Worm (Caenorhabditis elegans) whole organism, young adult: ENCODE measurements around the gene H40L08.7.

Experiments
- B0019.2 ChIP-seq: fragments of 200-800 bp; sonication (Bioruptor generic); conservative IDR thresholded peaks from 2 replicates; pipeline ENCODE4 v1.3.6; 2022; ENCODE audit warnings: missing genetic modification reagents, missing genetic modification characterization, missing compliant biosample characterization
- B0336.3 ChIP-seq: fragments of 200-800 bp; sonication (Bioruptor generic); IDR thresholded peaks from 2 replicates; pipeline ENCODE4 v1.3.6; 2022; ENCODE audit warnings: missing genetic modification characterization, missing compliant biosample characterization
- C06A6.2 ChIP-seq: fragments of 200-800 bp; sonication (Bioruptor generic); conservative IDR thresholded peaks from 2 replicates; pipeline ENCODE4 v1.3.6; 2022; ENCODE audit warnings: missing genetic modification characterization, missing compliant biosample characterization
- C17E4.6 ChIP-seq: fragments of 200-800 bp; sonication (Bioruptor generic); IDR thresholded peaks from 2 replicates; pipeline ENCODE4 v1.3.6; 2022; ENCODE audit warnings: missing genetic modification reagents, missing genetic modification characterization, missing compliant biosample characterization
- F22D6.2 ChIP-seq: sonication (generic microtip); optimal IDR thresholded peaks from 2 replicates; lab custom pipeline; 2016; ENCODE audit warnings: mild to moderate bottlenecking, missing genetic modification characterization, missing compliant biosample characterization
- F23B12.7 ChIP-seq: sonication (generic microtip); optimal IDR thresholded peaks from 2 replicates; lab custom pipeline; 2017; ENCODE audit warnings: missing genetic modification characterization, mild to moderate bottlenecking, missing compliant biosample characterization, antibody characterized with exemption, moderate library complexity; ENCODE audit not compliant: insufficient read depth
- F55B11.4 ChIP-seq: sonication (generic microtip); optimal IDR thresholded peaks from 2 replicates; lab custom pipeline; 2016; ENCODE audit warnings: missing compliant biosample characterization, missing genetic modification characterization, borderline replicate concordance; ENCODE audit not compliant: insufficient read depth
- K12H6.12 ChIP-seq: fragments of 200-800 bp; sonication (Bioruptor generic); optimal IDR thresholded peaks from 2 replicates; lab custom pipeline; 2018; ENCODE audit warnings: mild to moderate bottlenecking, missing genetic modification characterization, missing compliant biosample characterization
- Y53G8AR.9 ChIP-seq: fragments of 200-800 bp; sonication (Bioruptor generic); conservative IDR thresholded peaks from 2 replicates; pipeline ENCODE4 v1.3.6; 2022; ENCODE audit warnings: missing genetic modification reagents, missing genetic modification characterization, missing compliant biosample characterization
- Y67H2A.10 ChIP-seq: fragments of 200-800 bp; sonication (Bioruptor generic); conservative IDR thresholded peaks from 2 replicates; pipeline ENCODE4 v1.3.6; 2022; ENCODE audit warnings: missing genetic modification reagents, missing genetic modification characterization, missing compliant biosample characterization
- akir-1 ChIP-seq: fragments of 200-800 bp; sonication (Bioruptor generic); optimal IDR thresholded peaks from 2 replicates; lab custom pipeline; 2018; ENCODE audit warnings: mild to moderate bottlenecking, missing genetic modification characterization, moderate library complexity, missing compliant biosample characterization
- atf-7 ChIP-seq: sonication (generic microtip); optimal IDR thresholded peaks from 2 replicates; lab custom pipeline; 2017; ENCODE audit warnings: mild to moderate bottlenecking, missing genetic modification characterization, missing compliant biosample characterization
- cebp-1 ChIP-seq, 2 experiments: fragments of 200-800 bp in 1 of 2; sonication (Bioruptor generic) in 1 of 2; sonication (generic microtip) in 1 of 2; IDR thresholded peaks in 1 of 2; optimal IDR thresholded peaks in 1 of 2; 2 replicates each; pipeline versions ENCODE4 v1.3.6 to Lab custom; 2017 to 2022; ENCODE audit warnings: missing compliant biosample characterization in 2 of 2, missing genetic modification characterization in 2 of 2, mild to moderate bottlenecking in 1 of 2, missing genetic modification reagents in 1 of 2, moderate library complexity in 1 of 2
- ceh-100 ChIP-seq: fragments of 200-800 bp; sonication (Bioruptor generic); IDR thresholded peaks from 2 replicates; pipeline ENCODE4 v1.3.6; 2022; ENCODE audit warnings: missing genetic modification reagents, missing genetic modification characterization, missing compliant biosample characterization
- ceh-27 ChIP-seq: fragments of 200-800 bp; sonication (Bioruptor generic); optimal IDR thresholded peaks from 2 replicates; lab custom pipeline; 2018; ENCODE audit warnings: mild to moderate bottlenecking, missing genetic modification characterization, moderate library complexity, missing compliant biosample characterization
- egl-18 ChIP-seq: fragments of 200-800 bp; sonication (Bioruptor generic); IDR thresholded peaks from 2 replicates; pipeline ENCODE4 v1.3.6; 2022; ENCODE audit warnings: missing genetic modification reagents, missing genetic modification characterization, missing compliant biosample characterization
- egrh-3 ChIP-seq: fragments of 200-800 bp; sonication (Bioruptor generic); IDR thresholded peaks from 2 replicates; pipeline ENCODE4 v1.3.6; 2022; ENCODE audit warnings: missing genetic modification reagents, missing genetic modification characterization, missing compliant biosample characterization
- ekl-4 ChIP-seq: fragments of 200-800 bp; sonication (Bioruptor generic); IDR thresholded peaks from 2 replicates; pipeline ENCODE4 v1.3.6; 2022; ENCODE audit warnings: missing genetic modification reagents, missing genetic modification characterization, missing compliant biosample characterization
- ets-4 ChIP-seq: fragments of 200-800 bp; sonication (Bioruptor generic); optimal IDR thresholded peaks from 2 replicates; lab custom pipeline; 2018; ENCODE audit warnings: mild to moderate bottlenecking, missing genetic modification characterization, missing compliant biosample characterization
- fkh-3 ChIP-seq: sonication (generic microtip); optimal IDR thresholded peaks from 2 replicates; lab custom pipeline; 2016; ENCODE audit warnings: mild to moderate bottlenecking, missing genetic modification characterization, missing compliant biosample characterization
- hlh-12 ChIP-seq: sonication (generic microtip); optimal IDR thresholded peaks from 2 replicates; lab custom pipeline; 2016; ENCODE audit warnings: missing genetic modification characterization, missing compliant biosample characterization
- hmg-20 ChIP-seq: fragments of 200-800 bp; sonication (Bioruptor generic); IDR thresholded peaks from 2 replicates; pipeline ENCODE4 v1.3.6; 2022; ENCODE audit warnings: missing genetic modification reagents, missing genetic modification characterization, missing compliant biosample characterization
- hsf-1 ChIP-seq: fragments of 200-800 bp; sonication (Bioruptor generic); IDR thresholded peaks from 2 replicates; pipeline ENCODE4 v1.3.6; 2022; ENCODE audit warnings: missing genetic modification reagents, missing genetic modification characterization, missing compliant biosample characterization
- let-526 ChIP-seq: fragments of 200-800 bp; sonication (Bioruptor generic); IDR thresholded peaks from 2 replicates; pipeline ENCODE4 v1.3.6; 2022; ENCODE audit warnings: missing genetic modification reagents, missing genetic modification characterization, missing compliant biosample characterization
- let-607 ChIP-seq, 2 experiments: fragments of 200-800 bp in 1 of 2; sonication (Bioruptor generic) in 1 of 2; sonication (generic microtip) in 1 of 2; optimal IDR thresholded peaks; 2 replicates each; lab custom pipeline; 2016 to 2018; ENCODE audit warnings: mild to moderate bottlenecking in 2 of 2, missing compliant biosample characterization in 2 of 2, missing genetic modification characterization in 2 of 2, moderate library complexity in 2 of 2, missing genotype in 1 of 2
- madf-8 ChIP-seq: fragments of 200-800 bp; sonication (Bioruptor generic); conservative IDR thresholded peaks from 2 replicates; pipeline ENCODE4 v1.3.6; 2022; ENCODE audit warnings: missing genetic modification reagents, missing genetic modification characterization, missing compliant biosample characterization
- mcd-1 ChIP-seq: fragments of 200-800 bp; sonication (Bioruptor generic); IDR thresholded peaks from 2 replicates; pipeline ENCODE4 v1.3.6; 2022; ENCODE audit warnings: missing genetic modification reagents, missing genetic modification characterization, missing compliant biosample characterization
- mel-28 ChIP-seq: sonication (generic microtip); optimal IDR thresholded peaks from 2 replicates; lab custom pipeline; 2016; ENCODE audit warnings: borderline replicate concordance, mild to moderate bottlenecking, missing genetic modification characterization, missing compliant biosample characterization
- nfyb-1 ChIP-seq: fragments of 200-800 bp; sonication (Bioruptor generic); IDR thresholded peaks from 2 replicates; pipeline ENCODE4 v1.3.6; 2022; ENCODE audit warnings: missing genetic modification reagents, missing genetic modification characterization, missing compliant biosample characterization
- nhr-179 ChIP-seq: sonication (generic microtip); optimal IDR thresholded peaks from 2 replicates; lab custom pipeline; 2016; ENCODE audit warnings: mild to moderate bottlenecking, missing genetic modification characterization, missing compliant biosample characterization
- rec-8 ChIP-seq, 2 experiments: sonication (generic microtip); optimal IDR thresholded peaks; 2 replicates each; lab custom pipeline; 2016; ENCODE audit warnings: mild to moderate bottlenecking in 2 of 2, missing genetic modification characterization in 2 of 2, missing genetic modification reagents in 2 of 2, missing genotype in 2 of 2, missing biosample characterization in 1 of 2, missing compliant biosample characterization in 1 of 2, moderate library complexity in 1 of 2
- sdz-38 ChIP-seq: sonication (generic microtip); optimal IDR thresholded peaks from 2 replicates; lab custom pipeline; 2016; ENCODE audit warnings: missing genotype, missing genetic modification characterization, missing compliant biosample characterization
- sea-2 ChIP-seq: fragments of 200-800 bp; sonication (Bioruptor generic); IDR thresholded peaks from 2 replicates; pipeline ENCODE4 v1.3.6; 2022; ENCODE audit warnings: missing genetic modification characterization, missing compliant biosample characterization
- snpc-1.1 ChIP-seq: sonication (generic microtip); optimal IDR thresholded peaks from 2 replicates; lab custom pipeline; 2017; ENCODE audit warnings: missing genetic modification characterization, mild to moderate bottlenecking, missing compliant biosample characterization, antibody characterized with exemption, moderate library complexity, missing genotype, missing genetic modification reagents; ENCODE audit not compliant: insufficient read depth
- snpc-1.3 ChIP-seq: sonication (generic microtip); optimal IDR thresholded peaks from 2 replicates; lab custom pipeline; 2017; ENCODE audit warnings: missing genetic modification characterization, mild to moderate bottlenecking, missing compliant biosample characterization, antibody characterized with exemption, moderate library complexity, missing genotype, missing genetic modification reagents; ENCODE audit not compliant: insufficient read depth
- snpc-4 ChIP-seq, 5 experiments: fragments of 150-350 bp in 1 of 5; sonication (generic microtip) in 4 of 5; optimal IDR thresholded peaks; 2 replicates each; lab custom pipeline; 2014 to 2018; ENCODE audit warnings: missing genetic modification characterization in 5 of 5, missing biosample characterization in 3 of 5, antibody characterized with exemption in 2 of 5, mild to moderate bottlenecking in 2 of 5, missing compliant biosample characterization in 2 of 5, missing genotype in 2 of 5, moderate library complexity in 2 of 5, missing genetic modification reagents in 1 of 5
- tbx-9 ChIP-seq: sonication (generic microtip); optimal IDR thresholded peaks from 2 replicates; lab custom pipeline; 2016; ENCODE audit warnings: borderline replicate concordance, missing genetic modification characterization, inconsistent platforms, missing compliant biosample characterization
- ztf-25 ChIP-seq: fragments of 200-800 bp; sonication (Bioruptor generic); IDR thresholded peaks from 2 replicates; pipeline ENCODE4 v1.3.6; 2022; ENCODE audit warnings: missing genetic modification reagents, missing genetic modification characterization, missing compliant biosample characterization

Gene H40L08.7

DNA sequence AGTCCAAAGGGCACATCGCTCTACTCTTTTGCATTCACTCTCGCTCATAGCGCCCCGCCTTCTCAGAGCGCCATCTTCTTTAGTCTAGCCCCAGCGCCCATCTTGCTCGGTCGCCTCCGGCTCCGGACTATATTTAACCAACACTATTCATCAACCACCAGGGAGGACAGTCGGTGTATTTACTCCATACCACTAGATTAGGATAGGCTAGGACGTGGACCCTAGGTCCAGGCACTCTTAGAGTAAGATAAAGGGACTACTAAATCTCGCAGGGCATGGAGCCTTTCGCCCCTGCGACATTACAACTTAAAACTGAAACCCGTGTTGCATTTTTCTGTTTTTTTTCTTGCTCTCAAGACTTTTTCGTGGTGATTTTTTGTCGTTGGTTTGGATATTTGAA is 30.0 kb downstream of the H40L08.7 start:
- TF ChIP-seq nfyb-1 (no peak), let-607 (tag; optimal IDR thresholded peaks at IDR 0.05; lab: Kevin White, UChicago) (no peak), akir-1 (GFP tag; lab: Kevin White, UChicago) (no peak), rec-8 (tag; optimal IDR thresholded peaks at IDR 0.05; lab: Kevin White, UChicago) (no peak), ekl-4 (GFP tag; lab: Robert Waterston, UW) (no peak)

- TF ChIP-seq cebp-1 (GFP tag; IDR thresholded peaks at IDR 0.05; lab: Robert Waterston, UW), result peak; percentile 48; the same call in 1 of the 2 replicates
- TF ChIP-seq cebp-1 (tag; optimal IDR thresholded peaks at IDR 0.05; lab: Kevin White, UChicago), result peak; percentile 88
- no peak for TF ChIP-seq sea-2 (GFP tag; lab: Robert Waterston, UW)
- TF ChIP-seq, all 124 proteins: peak for 1
Measured at ce11 chrX:15045401-15045800, 32.1 kb downstream of the H40L08.7 start.

- TF ChIP-seq B0336.3 (GFP tag; lab: Robert Waterston, UW), result no peak
- peak; percentile 21 for TF ChIP-seq ceh-27 (GFP tag; lab: Kevin White, UChicago)
Measured at ce11 chrX:15042549-15042948, 35.0 kb downstream of the H40L08.7 start.

DNA sequence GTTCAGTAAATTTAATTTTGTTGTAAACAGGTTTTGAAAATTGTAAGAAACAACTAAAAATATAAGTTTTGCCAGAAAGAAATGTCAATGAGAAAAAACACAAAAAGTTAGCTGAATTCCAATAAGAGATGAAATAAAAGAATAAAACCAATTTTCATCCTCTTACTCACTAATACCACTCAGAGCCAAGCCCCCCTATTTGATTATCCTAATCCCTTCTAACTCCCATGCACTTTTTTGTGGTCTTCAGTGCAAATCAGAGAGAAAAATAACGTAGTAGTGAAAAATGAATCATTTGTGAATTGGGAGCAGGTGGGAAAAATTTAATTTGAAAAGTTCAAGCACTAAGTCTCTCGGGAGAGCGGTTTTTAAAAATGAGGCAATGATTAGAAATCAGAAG is 36.2 kb downstream of the H40L08.7 start:
- TF ChIP-seq F23B12.7 (tag; lab: Kevin White, UChicago), result no peak
- TF ChIP-seq tbx-9 (tag; lab: Kevin White, UChicago), result no peak
- TF ChIP-seq ekl-4 (GFP tag; lab: Robert Waterston, UW), result no peak
- TF ChIP-seq snpc-1.1, result no peak
- no peak for TF ChIP-seq egl-18
- no peak for TF ChIP-seq sdz-38 (tag; lab: Kevin White, UChicago)
- TF ChIP-seq ceh-27 (GFP tag; lab: Kevin White, UChicago), result no peak
- no peak for TF ChIP-seq nhr-179
- no peak for TF ChIP-seq sea-2 (GFP tag; lab: Robert Waterston, UW)
- no peak for TF ChIP-seq C06A6.2
- TF ChIP-seq fkh-3 (tag; lab: Kevin White, UChicago), result no peak
- no peak for TF ChIP-seq snpc-1.3
- TF ChIP-seq ets-4 (GFP tag; lab: Kevin White, UChicago), result no peak
- TF ChIP-seq B0336.3 (GFP tag; lab: Robert Waterston, UW), result no peak
- TF ChIP-seq snpc-4 (GFP tag; optimal IDR thresholded peaks at IDR 0.05; lab: Kevin White, UChicago), result no peak
- TF ChIP-seq snpc-4 (tag; optimal IDR thresholded peaks at IDR 0.05; lab: Kevin White, UChicago), result no peak
- TF ChIP-seq K12H6.12 (tag; lab: Kevin White, UChicago), result no peak
- TF ChIP-seq, all 124 proteins: peak for 0

- TF ChIP-seq F55B11.4 (no peak), akir-1 (GFP tag; lab: Kevin White, UChicago) (no peak), egrh-3 (no peak; the same call in 1 of the 2 replicates), ztf-25 (GFP tag; lab: Robert Waterston, UW) (no peak), hlh-12 (tag; lab: Kevin White, UChicago) (no peak), mcd-1 (peak; percentile 95), B0019.2 (GFP tag; lab: Robert Waterston, UW) (no peak), let-526 (GFP tag; lab: Robert Waterston, UW) (peak; percentile 64; the same call in 1 of the 2 replicates), ceh-100 (GFP tag; lab: Robert Waterston, UW) (0 out of 2 replicates have a peak, but pooled peaks have one; percentile 18), hsf-1 (GFP tag; lab: Robert Waterston, UW) (no peak), hmg-20 (GFP tag; lab: Robert Waterston, UW) (no peak), F22D6.2 (tag; lab: Kevin White, UChicago) (no peak), Y67H2A.10 (peak; percentile 83), madf-8 (GFP tag; lab: Robert Waterston, UW) (peak; percentile 55), mel-28 (tag; lab: Kevin White, UChicago) (no peak), atf-7 (peak; percentile 69), snpc-1.1 (no peak), Y53G8AR.9 (GFP tag; lab: Robert Waterston, UW) (no peak; the same call in 1 of the 2 replicates), C17E4.6 (GFP tag; lab: Robert Waterston, UW) (no peak)
Measured at ce11 chrX:15040552-15041080, 36.9 kb downstream of the H40L08.7 start, which contains the start of gene C18B12.4. Gene C18B12.4, minus strand, starts transcription at chrX:15040602.
